Fruit fly (Drosophila melanogaster): ENCODE results near the gene Bet5.

The Bet5 gene

dm6 chr3R:30202898-30203103 lies 22.8 kb downstream of the Bet5 start, which contains the start of gene CG9743:
CG9743 (minus strand) TSS chr3R:30202998.
- no peak for TF ChIP-seq CG12605 (GFP tag; IDR thresholded peaks at IDR 0.05)
- no peak for TF ChIP-seq Snoo (tag; optimal IDR thresholded peaks at IDR 0.05)
- no peak for TF ChIP-seq Ets98B (GFP tag; IDR thresholded peaks at IDR 0.05)
- no peak for TF ChIP-seq CG13204 (GFP tag; optimal IDR thresholded peaks at IDR 0.05)
- TF ChIP-seq CG32121 (GFP tag; IDR thresholded peaks at IDR 0.05): no peak
- no peak for TF ChIP-seq gl (tag; optimal IDR thresholded peaks at IDR 0.05)
- no peak for TF ChIP-seq CG8159 (tag; optimal IDR thresholded peaks at IDR 0.05)
- TF ChIP-seq EcR (GFP tag; optimal IDR thresholded peaks at IDR 0.05): no peak
- no peak for TF ChIP-seq CG17806 (tag; optimal IDR thresholded peaks at IDR 0.05)
- no peak for TF ChIP-seq CG9948 (tag; optimal IDR thresholded peaks at IDR 0.05)
- TF ChIP-seq Pif1A (GFP tag; optimal IDR thresholded peaks at IDR 0.05): no peak
- TF ChIP-seq CG14655 (GFP tag; optimal IDR thresholded peaks at IDR 0.05): no peak
- TF ChIP-seq CG34367 (tag; optimal IDR thresholded peaks at IDR 0.05): no peak
- no peak for TF ChIP-seq fd96Ca (GFP tag; IDR thresholded peaks at IDR 0.05)
- TF ChIP-seq D1 (tag; optimal IDR thresholded peaks at IDR 0.05): no peak
- TF ChIP-seq CG4496 (GFP tag; IDR thresholded peaks at IDR 0.05): no peak
- TF ChIP-seq CG10348 (GFP tag; IDR thresholded peaks at IDR 0.05): no peak
- TF ChIP-seq rn (GFP tag; IDR thresholded peaks at IDR 0.05): no peak
- no peak for TF ChIP-seq CG15710 (tag; optimal IDR thresholded peaks at IDR 0.05)
- no peak for TF ChIP-seq CG8301 (tag; optimal IDR thresholded peaks at IDR 0.05)

- peak; percentile 81 for TF ChIP-seq CG32121 (GFP tag; IDR thresholded peaks at IDR 0.05)
- peak; percentile 78 for TF ChIP-seq CG10348 (GFP tag; IDR thresholded peaks at IDR 0.05)
- no peak for TF ChIP-seq CG13204 (GFP tag; optimal IDR thresholded peaks at IDR 0.05)
- TF ChIP-seq gl (tag; optimal IDR thresholded peaks at IDR 0.05): peak; percentile 50
- TF ChIP-seq CG17806 (tag; optimal IDR thresholded peaks at IDR 0.05): peak; percentile 67
- peak; percentile 68 for TF ChIP-seq CG9948 (tag; optimal IDR thresholded peaks at IDR 0.05)
- TF ChIP-seq rn (GFP tag; IDR thresholded peaks at IDR 0.05): peak; percentile 57
- TF ChIP-seq CG8301 (tag; optimal IDR thresholded peaks at IDR 0.05): peak; percentile 81
- TF ChIP-seq CG15710 (tag; optimal IDR thresholded peaks at IDR 0.05): peak; percentile 57
- peak; percentile 74 for TF ChIP-seq CG8159 (tag; optimal IDR thresholded peaks at IDR 0.05)
- peak; percentile 79 for TF ChIP-seq Pif1A (GFP tag; optimal IDR thresholded peaks at IDR 0.05)
- TF ChIP-seq Snoo (tag; optimal IDR thresholded peaks at IDR 0.05): peak; percentile 25
- TF ChIP-seq CG12605 (GFP tag; IDR thresholded peaks at IDR 0.05): peak; percentile 65; the same call in 1 of the 2 replicates
- peak; percentile 83 for TF ChIP-seq Ets98B (GFP tag; IDR thresholded peaks at IDR 0.05)
- TF ChIP-seq EcR (GFP tag; optimal IDR thresholded peaks at IDR 0.05): peak; percentile 24
- TF ChIP-seq fd96Ca (GFP tag; IDR thresholded peaks at IDR 0.05): peak; percentile 84
- TF ChIP-seq CG4496 (GFP tag; IDR thresholded peaks at IDR 0.05): peak; percentile 80
- TF ChIP-seq Pif1B (GFP tag; optimal IDR thresholded peaks at IDR 0.05): peak; percentile 77
- TF ChIP-seq D1 (tag; optimal IDR thresholded peaks at IDR 0.05): no peak
- TF ChIP-seq CG34367 (tag; optimal IDR thresholded peaks at IDR 0.05): peak; percentile 30
- peak; percentile 77 for TF ChIP-seq CG14655 (GFP tag; optimal IDR thresholded peaks at IDR 0.05)
These were observed 23.3 kb downstream of the Bet5 start for dm6 chr3R:30203104-30203986.

- no peak for TF ChIP-seq CG15710 (tag; optimal IDR thresholded peaks at IDR 0.05)
- no peak for TF ChIP-seq rn (GFP tag; IDR thresholded peaks at IDR 0.05)
- no peak for TF ChIP-seq Pif1A (GFP tag; optimal IDR thresholded peaks at IDR 0.05)
- no peak for TF ChIP-seq CG13204 (GFP tag; optimal IDR thresholded peaks at IDR 0.05)
- TF ChIP-seq CG12605 (GFP tag; IDR thresholded peaks at IDR 0.05): no peak
- TF ChIP-seq Pif1B (GFP tag; optimal IDR thresholded peaks at IDR 0.05): no peak
- no peak for TF ChIP-seq CG8301 (tag; optimal IDR thresholded peaks at IDR 0.05)
- no peak for TF ChIP-seq fd96Ca (GFP tag; IDR thresholded peaks at IDR 0.05)
- TF ChIP-seq CG9948 (tag; optimal IDR thresholded peaks at IDR 0.05): no peak
- no peak for TF ChIP-seq D1 (tag; optimal IDR thresholded peaks at IDR 0.05)
- TF ChIP-seq CG32121 (GFP tag; IDR thresholded peaks at IDR 0.05): no peak
- no peak for TF ChIP-seq gl (tag; optimal IDR thresholded peaks at IDR 0.05)
- no peak for TF ChIP-seq EcR (GFP tag; optimal IDR thresholded peaks at IDR 0.05)
- TF ChIP-seq CG34367 (tag; optimal IDR thresholded peaks at IDR 0.05): no peak
- no peak for TF ChIP-seq CG14655 (GFP tag; optimal IDR thresholded peaks at IDR 0.05)
These were observed 24.1 kb downstream of the Bet5 start for dm6 chr3R:30204004-30204603.

dm6 chr3R:30205946-30206345 lies 25.9 kb downstream of the Bet5 start:
- no peak for TF ChIP-seq CG17806 (tag; optimal IDR thresholded peaks at IDR 0.05)
- no peak for TF ChIP-seq CG10348 (GFP tag; IDR thresholded peaks at IDR 0.05)
- TF ChIP-seq CG12605 (GFP tag; IDR thresholded peaks at IDR 0.05): no peak
- TF ChIP-seq gl (tag; optimal IDR thresholded peaks at IDR 0.05): no peak
- TF ChIP-seq CG32121 (GFP tag; IDR thresholded peaks at IDR 0.05): no peak
- no peak for TF ChIP-seq CG8301 (tag; optimal IDR thresholded peaks at IDR 0.05)
- no peak for TF ChIP-seq Pif1A (GFP tag; optimal IDR thresholded peaks at IDR 0.05)
- no peak for TF ChIP-seq CG15710 (tag; optimal IDR thresholded peaks at IDR 0.05)
- no peak for TF ChIP-seq rn (GFP tag; IDR thresholded peaks at IDR 0.05)
- no peak for TF ChIP-seq CG14655 (GFP tag; optimal IDR thresholded peaks at IDR 0.05)
- no peak for TF ChIP-seq EcR (GFP tag; optimal IDR thresholded peaks at IDR 0.05)
- TF ChIP-seq CG8159 (tag; optimal IDR thresholded peaks at IDR 0.05): no peak
- no peak for TF ChIP-seq CG13204 (GFP tag; optimal IDR thresholded peaks at IDR 0.05)
- TF ChIP-seq Pif1B (GFP tag; optimal IDR thresholded peaks at IDR 0.05): no peak
- TF ChIP-seq Snoo (tag; optimal IDR thresholded peaks at IDR 0.05): no peak
- no peak for TF ChIP-seq fd96Ca (GFP tag; IDR thresholded peaks at IDR 0.05)
- no peak for TF ChIP-seq D1 (tag; optimal IDR thresholded peaks at IDR 0.05)
- TF ChIP-seq Ets98B (GFP tag; IDR thresholded peaks at IDR 0.05): no peak
- no peak for TF ChIP-seq CG9948 (tag; optimal IDR thresholded peaks at IDR 0.05)

dm6 chr3R:30208011-30208410 lies 28.0 kb downstream of the Bet5 start:
- TF ChIP-seq D1 (tag; optimal IDR thresholded peaks at IDR 0.05): no peak
- TF ChIP-seq CG14655 (GFP tag; optimal IDR thresholded peaks at IDR 0.05): no peak
- TF ChIP-seq fd96Ca (GFP tag; IDR thresholded peaks at IDR 0.05): no peak
- TF ChIP-seq CG32121 (GFP tag; IDR thresholded peaks at IDR 0.05): no peak
- TF ChIP-seq CG34367 (tag; optimal IDR thresholded peaks at IDR 0.05): no peak
- TF ChIP-seq CG13204 (GFP tag; optimal IDR thresholded peaks at IDR 0.05): no peak
- no peak for TF ChIP-seq CG4496 (GFP tag; IDR thresholded peaks at IDR 0.05)
- no peak for TF ChIP-seq CG17806 (tag; optimal IDR thresholded peaks at IDR 0.05)
- TF ChIP-seq CG9948 (tag; optimal IDR thresholded peaks at IDR 0.05): no peak
- TF ChIP-seq Ets98B (GFP tag; IDR thresholded peaks at IDR 0.05): no peak
- no peak for TF ChIP-seq gl (tag; optimal IDR thresholded peaks at IDR 0.05)
- no peak for TF ChIP-seq Pif1B (GFP tag; optimal IDR thresholded peaks at IDR 0.05)
- TF ChIP-seq CG10348 (GFP tag; IDR thresholded peaks at IDR 0.05): no peak
- no peak for TF ChIP-seq EcR (GFP tag; optimal IDR thresholded peaks at IDR 0.05)
- no peak for TF ChIP-seq rn (GFP tag; IDR thresholded peaks at IDR 0.05)
- TF ChIP-seq Pif1A (GFP tag; optimal IDR thresholded peaks at IDR 0.05): no peak
- TF ChIP-seq CG8159 (tag; optimal IDR thresholded peaks at IDR 0.05): no peak
- no peak for TF ChIP-seq Snoo (tag; optimal IDR thresholded peaks at IDR 0.05)
- TF ChIP-seq CG8301 (tag; optimal IDR thresholded peaks at IDR 0.05): no peak

Measured in whole organism, pupa.